Worm (Caenorhabditis elegans): ENCODE data around the gene picd-1.

picd-1 gene

DNA sequence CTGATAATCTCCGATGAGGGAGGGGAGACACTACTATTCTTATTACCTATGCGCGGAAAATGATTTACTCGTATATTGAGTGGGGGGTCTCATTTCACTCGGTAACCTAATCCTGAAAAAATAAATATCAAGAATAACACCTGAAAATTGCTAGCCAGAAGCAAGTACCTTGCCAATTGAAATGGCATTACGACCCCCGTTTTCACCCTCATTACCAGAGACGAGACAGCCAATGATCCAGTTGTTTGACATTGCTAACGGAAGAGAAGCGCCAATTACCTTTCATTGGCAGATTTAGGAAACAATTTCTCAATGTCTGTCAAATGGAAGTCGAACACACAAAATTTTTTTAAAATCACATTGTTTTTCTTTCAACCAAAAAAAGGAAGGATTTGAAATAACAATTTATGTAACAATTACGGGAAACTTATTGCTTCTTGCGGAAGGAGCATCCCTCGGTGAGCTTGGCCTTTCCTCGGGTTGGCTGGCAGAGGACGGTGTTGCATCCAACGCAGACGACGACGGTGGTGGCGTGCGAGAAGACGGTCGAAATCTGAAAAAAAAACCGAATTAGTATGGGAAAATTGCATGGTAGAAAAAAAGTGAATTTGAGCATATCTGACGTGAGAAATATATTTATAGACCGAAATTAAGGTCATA is 1.5 kb upstream of the picd-1 start (continued):
- TF ChIP-seq lag-1 (GFP tag; IDR thresholded peaks at IDR 0.05) (no peak), gei-17 (GFP tag; optimal IDR thresholded peaks at IDR 0.05) (no peak), nfya-2 (GFP tag; IDR thresholded peaks at IDR 0.05) (0 out of 2 replicates have a peak, but pooled peaks have one; percentile 62), B0261.1 (tag; optimal IDR thresholded peaks at IDR 0.05) (no peak), unc-130 (GFP tag; optimal IDR thresholded peaks at IDR 0.05) (peak; percentile 28), ceh-100 (GFP tag; IDR thresholded peaks at IDR 0.05) (peak; percentile 46), tbp1 (GFP tag; optimal IDR thresholded peaks at IDR 0.05) (peak; percentile 41), F57C9.4 (tag; optimal IDR thresholded peaks at IDR 0.05) (no peak), athp-1 (tag; optimal IDR thresholded peaks at IDR 0.05) (peak; percentile 32), F22D6.2 (tag; optimal IDR thresholded peaks at IDR 0.05) (no peak), nfya-1 (tag; optimal IDR thresholded peaks at IDR 0.05; ENCODE audit: borderline replicate concordance, insufficient read depth) (no peak), T26A5.8 (tag; optimal IDR thresholded peaks at IDR 0.05) (no peak), xnd-1 (tag; optimal IDR thresholded peaks at IDR 0.05) (no peak), cebp-1 (GFP tag; IDR thresholded peaks at IDR 0.05) (no peak), cebp-1 (tag; optimal IDR thresholded peaks at IDR 0.05) (peak; percentile 29), Y56A3A.18 (GFP tag; IDR thresholded peaks at IDR 0.05) (peak; percentile 79), ztf-26 (tag; optimal IDR thresholded peaks at IDR 0.05) (no peak), tbx-9 (tag; optimal IDR thresholded peaks at IDR 0.05; ENCODE audit: borderline replicate concordance) (no peak), F10E7.11 (tag; optimal IDR thresholded peaks at IDR 0.05) (peak; percentile 0), madf-6 (GFP tag; IDR thresholded peaks at IDR 0.05) (peak; percentile 81), ceh-91 (GFP tag; IDR thresholded peaks at IDR 0.05) (no peak), madf-3 (GFP tag; IDR thresholded peaks at IDR 0.05) (peak; percentile 47; the same call in 1 of the 2 replicates), Y53G8AR.9 (GFP tag; conservative IDR thresholded peaks at IDR 0.05) (peak; percentile 81), K12H6.12 (tag; optimal IDR thresholded peaks at IDR 0.05) (no peak), Y67H2A.10 (GFP tag; conservative IDR thresholded peaks at IDR 0.05) (no peak), hmg-20 (GFP tag; IDR thresholded peaks at IDR 0.05) (0 out of 2 replicates have a peak, but pooled peaks have one; percentile 6), lsy-27 (tag; optimal IDR thresholded peaks at IDR 0.05; ENCODE audit: borderline replicate concordance, insufficient read depth) (no peak), ztf-22 (GFP tag; optimal IDR thresholded peaks at IDR 0.05) (no peak), rcor-1 (GFP tag; IDR thresholded peaks at IDR 0.05) (peak; percentile 66; the same call in 1 of the 2 replicates), D2030.7 (GFP tag; IDR thresholded peaks at IDR 0.05) (peak; percentile 27; the same call in 1 of the 2 replicates), lin-35 (GFP tag; optimal IDR thresholded peaks at IDR 0.05) (no peak), B0035.1 (tag; optimal IDR thresholded peaks at IDR 0.05) (no peak), rec-8 (tag; optimal IDR thresholded peaks at IDR 0.05) (no peak), ztf-18 (tag; optimal IDR thresholded peaks at IDR 0.05) (no peak), nhr-80 (tag; optimal IDR thresholded peaks at IDR 0.05) (no peak), him-1 (tag; optimal IDR thresholded peaks at IDR 0.05) (no peak), ceh-27 (GFP tag; optimal IDR thresholded peaks at IDR 0.05) (no peak), ztf-25 (GFP tag; IDR thresholded peaks at IDR 0.05) (no peak), let-526 (GFP tag; IDR thresholded peaks at IDR 0.05) (no peak), fkh-3 (tag; optimal IDR thresholded peaks at IDR 0.05) (peak; percentile 33), lin-40 (tag; optimal IDR thresholded peaks at IDR 0.05) (no peak), lin-54 (GFP tag; optimal IDR thresholded peaks at IDR 0.05) (peak; percentile 76), ZK185.1 (tag; optimal IDR thresholded peaks at IDR 0.05; ENCODE audit: poor library complexity, severe bottlenecking) (no peak), F23B12.7 (tag; optimal IDR thresholded peaks at IDR 0.05; ENCODE audit: insufficient read depth) (no peak), repo-1 (tag; optimal IDR thresholded peaks at IDR 0.05) (peak; percentile 1), attf-3 (GFP tag; conservative IDR thresholded peaks at IDR 0.05) (0 out of 2 replicates have a peak, but pooled peaks have one; percentile 22), ztf-6 (GFP tag; IDR thresholded peaks at IDR 0.05) (no peak)
